Worm (Caenorhabditis elegans) whole organism, midembryonic: ENCODE results near the gene F47B8.13.

ENCODE experiments used
- T22C8.4 ChIP-seq: fragments of 200-800 bp; sonication (Bioruptor generic); IDR thresholded peaks from 2 replicates; pipeline ENCODE4 v1.3.6; 2022; ENCODE audit warnings: missing genetic modification characterization, missing compliant biosample characterization
- flt-1 ChIP-seq: fragments of 200-800 bp; sonication (Bioruptor generic); IDR thresholded peaks from 2 replicates; pipeline ENCODE4 v1.3.6; 2022; ENCODE audit warnings: missing genetic modification characterization, missing compliant biosample characterization
- klf-2 ChIP-seq: fragments of 200-800 bp; sonication (Bioruptor generic); conservative IDR thresholded peaks from 2 replicates; pipeline ENCODE4 v1.3.6; 2022; ENCODE audit warnings: missing genetic modification reagents, missing genetic modification characterization, missing compliant biosample characterization
- tab-1 ChIP-seq: fragments of 200-800 bp; sonication (Bioruptor generic); IDR thresholded peaks from 2 replicates; pipeline ENCODE4 v1.3.6; 2022; ENCODE audit warnings: missing genetic modification characterization, missing compliant biosample characterization

ce11 chrV:14322743-14323142, 3.2 kb upstream of the F47B8.13 start, which contains the start of gene F47B8.3:
- TF ChIP-seq klf-2 (GFP tag; lab: Robert Waterston, UW) (no peak), flt-1 (GFP tag; lab: Robert Waterston, UW) (no peak), tab-1 (no peak), T22C8.4 (GFP tag; lab: Robert Waterston, UW) (no peak)
